Worm (Caenorhabditis elegans): Measurements from ENCODE around the gene cyn-3.

cyn-3 gene

DNA sequence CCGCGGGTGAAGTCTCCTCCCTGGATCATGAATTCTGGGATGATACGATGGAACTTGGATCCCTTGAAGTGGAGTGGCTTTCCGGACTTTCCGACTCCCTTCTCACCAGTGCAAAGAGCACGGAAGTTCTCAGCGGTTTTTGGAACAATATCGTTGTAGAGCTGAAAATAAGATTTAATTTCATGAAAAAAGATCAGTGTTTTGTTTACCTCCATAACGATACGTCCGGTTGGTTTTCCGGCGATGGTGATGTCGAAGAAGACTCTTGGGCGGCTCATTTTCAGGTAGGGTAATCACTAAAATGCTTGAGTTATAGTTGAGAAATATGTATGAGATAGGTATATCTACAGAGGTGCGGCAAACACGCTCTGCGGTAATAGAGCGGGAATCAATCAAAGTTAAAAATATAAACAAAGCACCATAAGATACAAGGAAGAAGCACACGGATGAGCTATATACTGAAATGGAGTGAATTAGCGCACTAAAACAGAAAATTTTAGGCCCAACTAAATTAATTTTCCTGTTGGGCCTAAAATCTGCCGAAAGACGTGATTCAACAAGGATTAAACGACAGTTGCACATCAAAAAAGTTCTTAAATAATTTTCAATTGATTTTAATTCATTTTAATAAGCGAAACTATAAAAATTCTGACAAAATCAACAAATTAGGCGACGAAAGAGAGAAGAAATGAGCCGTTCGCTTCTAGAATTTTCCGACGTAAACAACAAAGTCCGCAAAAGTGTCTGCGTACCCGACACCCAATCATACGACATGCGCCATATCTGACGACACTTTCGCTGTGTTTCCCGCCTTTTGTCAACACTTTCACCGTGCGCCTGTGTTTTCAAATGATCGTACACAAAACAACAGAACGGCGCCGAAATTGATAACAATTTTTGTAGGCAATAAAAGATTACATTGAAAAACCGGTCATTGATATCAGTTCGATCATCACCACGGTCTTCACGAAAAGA is 2.4 kb upstream of the cyn-3 start, which contains the start of the genes cyn-7 and bath-36 (continued):
- TF ChIP-seq elt-3 (tag; optimal IDR thresholded peaks at IDR 0.05), result peak in 2 of 6 experiments; percentile 81 to 92
- TF ChIP-seq lir-3 (tag; optimal IDR thresholded peaks at IDR 0.05; ENCODE audit: poor library complexity), result no peak
- peak; percentile 90 for TF ChIP-seq nhr-47 (tag; optimal IDR thresholded peaks at IDR 0.05)
- TF ChIP-seq nhr-84 (tag; optimal IDR thresholded peaks at IDR 0.05), result no peak
- TF ChIP-seq xbp-1 (tag; optimal IDR thresholded peaks at IDR 0.05), result peak; percentile 86

DNA sequence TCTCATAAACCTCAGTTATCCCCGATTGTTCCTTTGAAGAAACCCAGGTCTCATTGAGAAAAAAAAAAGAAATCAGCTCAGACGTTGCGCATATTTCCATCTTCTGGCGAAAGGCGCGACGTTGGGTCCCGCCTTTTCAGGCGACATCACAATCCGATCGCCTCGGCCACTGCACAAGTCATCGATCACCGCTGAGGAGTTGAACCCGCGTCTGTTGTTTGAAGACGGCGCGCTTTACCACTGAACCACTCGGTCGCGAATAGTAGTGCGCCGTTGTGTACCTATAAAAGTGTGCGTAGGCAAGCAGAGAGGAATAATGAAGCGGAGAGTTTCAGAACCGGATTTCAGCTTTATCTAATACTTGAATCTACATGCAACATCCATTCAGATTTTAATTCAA is 1.2 kb downstream of the cyn-3 start, which contains the start of gene Y75B12B.11:
Gene Y75B12B.11, plus strand, starts transcription at position 394 of the 400 bp plus-strand sequence.
- TF ChIP-seq elt-2 (tag; optimal IDR thresholded peaks at IDR 0.05), result peak; percentile 57
- peak; percentile 79 for TF ChIP-seq nhr-20 (tag; optimal IDR thresholded peaks at IDR 0.05)
- TF ChIP-seq C16A3.4 (tag; optimal IDR thresholded peaks at IDR 0.05), result peak; percentile 69
- peak; percentile 82 for TF ChIP-seq nhr-85 (tag)
- peak; percentile 20 for TF ChIP-seq vab-15 (tag; optimal IDR thresholded peaks at IDR 0.05)
- TF ChIP-seq aly-2 (tag; optimal IDR thresholded peaks at IDR 0.05), result no peak
- no peak for TF ChIP-seq unc-62 (GFP tag; optimal IDR thresholded peaks at IDR 0.05)
- TF ChIP-seq ceh-82 (tag; optimal IDR thresholded peaks at IDR 0.05), result peak; percentile 33 to 64 (median 37)
- peak; percentile 45 for TF ChIP-seq jun-1 (tag; optimal IDR thresholded peaks at IDR 0.05)
- TF ChIP-seq ceh-88 (GFP tag; IDR thresholded peaks at IDR 0.05), result no peak
- no peak for TF ChIP-seq alr-1 (tag; optimal IDR thresholded peaks at IDR 0.05; ENCODE audit: borderline replicate concordance)
- peak; percentile 16 for TF ChIP-seq fos-1 (tag; optimal IDR thresholded peaks at IDR 0.05)
- TF ChIP-seq lin-15B (tag; optimal IDR thresholded peaks at IDR 0.05), result peak; percentile 49
- peak; percentile 70 for TF ChIP-seq swsn-7 (tag; optimal IDR thresholded peaks at IDR 0.05)
- peak; percentile 40 for TF ChIP-seq unc-86 (tag; optimal IDR thresholded peaks at IDR 0.05)
- TF ChIP-seq blmp-1 (tag; optimal IDR thresholded peaks at IDR 0.05), result no peak
- peak; percentile 29 for TF ChIP-seq zip-4 (GFP tag; optimal IDR thresholded peaks at IDR 0.05)
- TF ChIP-seq snpc-4 (tag; optimal IDR thresholded peaks at IDR 0.05), result peak; percentile 56
- no peak for TF ChIP-seq efl-3 (GFP tag; optimal IDR thresholded peaks at IDR 0.05)
- TF ChIP-seq fkh-10 (GFP tag; optimal IDR thresholded peaks at IDR 0.05), result no peak
- no peak for TF ChIP-seq lin-39 (tag; optimal IDR thresholded peaks at IDR 0.05)
- peak; percentile 79 for TF ChIP-seq mep-1 (tag; optimal IDR thresholded peaks at IDR 0.05)
- TF ChIP-seq irx-1 (tag; optimal IDR thresholded peaks at IDR 0.05), result peak; percentile 28
- peak; percentile 86 for TF ChIP-seq pax-3 (tag; optimal IDR thresholded peaks at IDR 0.05)
- no peak for TF ChIP-seq pag-3 (tag; optimal IDR thresholded peaks at IDR 0.05; ENCODE audit: borderline replicate concordance, insufficient read depth)
- no peak for TF ChIP-seq pqm-1 (tag; optimal IDR thresholded peaks at IDR 0.05)
- no peak for TF ChIP-seq tlp-1 (tag; optimal IDR thresholded peaks at IDR 0.05)
- no peak for TF ChIP-seq unc-130 (tag; optimal IDR thresholded peaks at IDR 0.05)
- no peak for TF ChIP-seq aha-1 (tag; optimal IDR thresholded peaks at IDR 0.05)
- TF ChIP-seq egl-27 (tag; optimal IDR thresholded peaks at IDR 0.05), result no peak
- TF ChIP-seq hlh-17 (GFP tag; optimal IDR thresholded peaks at IDR 0.05; ENCODE audit: borderline replicate concordance), result no peak
- peak; percentile 78 for TF ChIP-seq snu-23 (GFP tag; optimal IDR thresholded peaks at IDR 0.05)
- TF ChIP-seq isw-1 (GFP tag; IDR thresholded peaks at IDR 0.05), result no peak
- no peak for TF ChIP-seq sptf-1 (tag; optimal IDR thresholded peaks at IDR 0.05)
- TF ChIP-seq nhr-76 (tag; optimal IDR thresholded peaks at IDR 0.05), result no peak
- peak; percentile 86 for TF ChIP-seq ama-1 (optimal IDR thresholded peaks at IDR 0.05)
- TF ChIP-seq C34B4.2 (tag; optimal IDR thresholded peaks at IDR 0.05), result peak; percentile 29
- TF ChIP-seq ztf-11 (tag; optimal IDR thresholded peaks at IDR 0.05), result peak in 1 of 2 experiments; percentile 33
- TF ChIP-seq sup-37 (GFP tag; optimal IDR thresholded peaks at IDR 0.05), result no peak
- TF ChIP-seq C04F5.9 (tag; optimal IDR thresholded peaks at IDR 0.05), result peak; percentile 24
- TF ChIP-seq nhr-90 (tag; optimal IDR thresholded peaks at IDR 0.05; ENCODE audit: poor library complexity), result peak; percentile 75
- TF ChIP-seq dsc-1 (tag; optimal IDR thresholded peaks at IDR 0.05), result peak; percentile 66
- TF ChIP-seq lsy-2 (tag; optimal IDR thresholded peaks at IDR 0.05), result peak; percentile 57 to 67
- no peak for TF ChIP-seq unc-98 (GFP tag; IDR thresholded peaks at IDR 0.05)
